Fruit fly (Drosophila melanogaster) whole organism: ENCODE data around the gene CG8673.

ENCODE experiments used
- CG8478 ChIP-seq: fragments of >200 bp; optimal IDR thresholded peaks from 2 replicates; lab custom pipeline; 2018; ENCODE audit warnings: inconsistent platforms
- Dll ChIP-seq: fragments of >200 bp; optimal IDR thresholded peaks from 2 replicates; lab custom pipeline; 2017
- EcR ChIP-seq, 2 experiments: fragments of >200 bp; optimal IDR thresholded peaks; 2 replicates each; lab custom pipeline; 2017; ENCODE audit warnings: missing biosample characterization in 2 of 2, missing genetic modification characterization in 2 of 2, missing genetic modification reagents in 2 of 2
- psq ChIP-seq: fragments of >200 bp; optimal IDR thresholded peaks from 2 replicates; lab custom pipeline; 2017
- usp ChIP-seq: fragments of >200 bp; optimal IDR thresholded peaks from 2 replicates; lab custom pipeline; 2017; ENCODE audit warnings: missing biosample characterization, missing genetic modification characterization, mixed read lengths

- TF ChIP-seq EcR (GFP tag; optimal IDR thresholded peaks at IDR 0.05; lab: Kevin White, UChicago) = no peak
- TF ChIP-seq usp (GFP tag; lab: Kevin White, UChicago) = no peak
- no peak for TF ChIP-seq psq (lab: Kevin White, UChicago)
- no peak for TF ChIP-seq Dll (lab: Kevin White, UChicago)
- TF ChIP-seq CG8478 (lab: Kevin White, UChicago) = no peak
These were observed 30.8 kb upstream of the CG8673 start for dm6 chr2L:8093182-8093941.
